Fruit fly (Drosophila melanogaster): Measurements from ENCODE around the gene CG14851.

dm6 chr3R:14560635-14561034 lies 1.5 kb upstream of the CG14851 start, which contains the start of gene Jig:
- TF ChIP-seq pan (optimal IDR thresholded peaks at IDR 0.05): no peak
- TF ChIP-seq h (GFP tag; optimal IDR thresholded peaks at IDR 0.05): no peak
- TF ChIP-seq N (GFP tag; optimal IDR thresholded peaks at IDR 0.05): no peak
- no peak for TF ChIP-seq Jra (GFP tag; optimal IDR thresholded peaks at IDR 0.05)
- TF ChIP-seq Myc (optimal IDR thresholded peaks at IDR 0.05): no peak

Measured in whole organism, wandering third instar larva.